Fruit fly (Drosophila melanogaster): ENCODE results near the gene sordd1.

Gene sordd1

DNA sequence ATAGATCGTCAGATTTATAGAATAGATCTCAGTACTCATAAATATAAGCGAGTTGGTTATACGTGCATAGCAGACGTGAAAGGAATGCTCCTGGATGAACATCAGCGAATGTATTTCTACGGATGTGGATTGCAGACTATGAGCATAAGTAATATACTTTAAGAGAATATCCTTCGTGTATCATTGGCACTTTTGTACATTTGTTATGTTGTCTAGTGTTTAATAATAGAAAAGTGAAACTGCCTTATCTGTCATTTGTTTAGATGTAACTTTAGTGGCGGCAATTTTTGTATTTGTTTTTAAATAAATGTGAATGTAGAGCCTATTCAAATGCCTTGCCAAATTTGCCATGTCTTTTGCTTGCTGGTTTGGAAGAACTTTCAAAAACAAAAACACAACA, 23.2 kb downstream of the sordd1 start, which contains the start of gene CG43672:
TSS of gene CG43672 (plus strand) at position 301 of the 400 bp plus-strand sequence.
- TF ChIP-seq noc (tag; optimal IDR thresholded peaks at IDR 0.05), result no peak

DNA sequence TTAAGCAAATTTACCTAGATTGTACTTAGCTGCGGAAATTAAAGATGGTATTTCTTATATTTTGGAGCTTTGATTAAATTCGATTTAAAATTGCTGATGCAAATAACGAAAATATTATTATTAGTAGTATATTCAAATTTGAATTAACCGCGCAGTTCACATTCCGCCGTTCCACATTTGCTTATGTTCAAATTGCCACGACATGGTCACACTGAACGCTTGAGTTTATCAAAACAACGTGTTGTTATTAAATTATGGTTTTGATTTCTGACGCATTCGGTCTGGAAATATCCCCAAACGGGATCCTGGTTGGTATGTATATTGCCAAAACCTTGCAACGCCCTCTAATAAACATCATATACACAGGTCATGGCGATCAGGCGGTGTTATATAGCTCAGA, 26.4 kb downstream of the sordd1 start, which contains the start of gene CG33172:
TSS of gene CG33172 (plus strand) at position 208 of the 400 bp plus-strand sequence.
- TF ChIP-seq noc (tag; optimal IDR thresholded peaks at IDR 0.05), result no peak

DNA sequence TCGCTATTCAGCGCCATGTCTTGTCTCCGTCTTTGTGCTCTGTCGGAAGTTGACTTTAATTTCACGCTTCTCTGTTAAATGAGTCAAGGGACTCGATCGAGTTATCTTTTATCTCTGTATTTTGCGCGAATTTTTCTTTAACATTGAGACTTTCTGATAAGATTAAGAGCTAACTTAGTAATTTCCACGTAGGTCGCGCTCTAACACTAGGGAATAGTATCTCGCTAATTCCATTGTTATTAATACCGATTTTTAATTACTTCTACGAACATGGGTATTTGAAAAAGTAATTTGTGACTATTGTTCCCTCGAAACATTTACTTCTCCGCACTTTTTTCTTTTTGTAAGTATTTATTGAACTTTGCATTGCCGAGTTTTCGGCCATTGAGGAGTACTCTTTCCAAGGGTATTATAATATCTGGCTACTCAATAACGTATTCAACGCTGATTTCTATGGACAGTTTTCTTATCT, 29.4 kb downstream of the sordd1 start, which contains the start of gene CG8952:
TSS of gene CG8952 (minus strand) at position 51 of the 472 bp plus-strand sequence.
- no peak for TF ChIP-seq noc (tag; optimal IDR thresholded peaks at IDR 0.05)

DNA sequence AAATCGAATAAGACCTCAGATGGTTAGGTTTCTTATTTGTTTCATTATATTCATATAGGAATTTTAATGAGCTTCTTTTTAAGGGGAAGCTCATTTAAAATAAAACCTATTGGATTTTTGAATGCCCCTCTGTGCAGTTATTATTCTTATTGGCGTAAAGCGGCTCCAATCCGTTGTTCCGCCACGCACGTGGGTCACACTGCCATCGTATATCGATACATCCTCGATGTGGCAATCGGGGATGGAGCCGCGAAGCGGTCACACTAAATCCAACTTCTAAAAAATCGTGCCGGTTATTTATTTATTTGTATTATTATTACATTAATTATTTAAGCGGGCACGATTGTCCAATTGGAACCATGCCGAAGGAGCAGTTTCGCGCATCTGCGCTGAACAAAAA, 33.1 kb downstream of the sordd1 start, which contains the start of gene Polr3A:
TSS of gene Polr3A (plus strand) at position 234 of the 400 bp plus-strand sequence.
- TF ChIP-seq noc (tag; optimal IDR thresholded peaks at IDR 0.05), result no peak

DNA sequence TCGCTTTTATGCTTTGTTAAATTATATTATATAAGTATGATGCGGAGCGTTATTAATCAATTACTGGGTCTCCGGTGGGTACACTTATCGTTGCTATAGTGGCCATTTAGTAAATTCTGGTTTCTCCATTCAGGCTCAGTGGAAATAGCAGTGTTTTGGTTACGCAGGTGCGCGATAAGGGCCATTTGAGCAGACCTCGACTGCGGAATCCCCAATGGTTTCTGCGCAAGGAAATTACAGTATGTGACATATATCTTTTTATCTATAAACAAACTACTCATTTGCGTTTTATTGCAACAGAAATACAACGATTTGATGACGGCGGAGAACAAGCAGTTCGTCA, 34.6 kb downstream of the sordd1 start:
- TF ChIP-seq noc (tag; optimal IDR thresholded peaks at IDR 0.05), result no peak

DNA sequence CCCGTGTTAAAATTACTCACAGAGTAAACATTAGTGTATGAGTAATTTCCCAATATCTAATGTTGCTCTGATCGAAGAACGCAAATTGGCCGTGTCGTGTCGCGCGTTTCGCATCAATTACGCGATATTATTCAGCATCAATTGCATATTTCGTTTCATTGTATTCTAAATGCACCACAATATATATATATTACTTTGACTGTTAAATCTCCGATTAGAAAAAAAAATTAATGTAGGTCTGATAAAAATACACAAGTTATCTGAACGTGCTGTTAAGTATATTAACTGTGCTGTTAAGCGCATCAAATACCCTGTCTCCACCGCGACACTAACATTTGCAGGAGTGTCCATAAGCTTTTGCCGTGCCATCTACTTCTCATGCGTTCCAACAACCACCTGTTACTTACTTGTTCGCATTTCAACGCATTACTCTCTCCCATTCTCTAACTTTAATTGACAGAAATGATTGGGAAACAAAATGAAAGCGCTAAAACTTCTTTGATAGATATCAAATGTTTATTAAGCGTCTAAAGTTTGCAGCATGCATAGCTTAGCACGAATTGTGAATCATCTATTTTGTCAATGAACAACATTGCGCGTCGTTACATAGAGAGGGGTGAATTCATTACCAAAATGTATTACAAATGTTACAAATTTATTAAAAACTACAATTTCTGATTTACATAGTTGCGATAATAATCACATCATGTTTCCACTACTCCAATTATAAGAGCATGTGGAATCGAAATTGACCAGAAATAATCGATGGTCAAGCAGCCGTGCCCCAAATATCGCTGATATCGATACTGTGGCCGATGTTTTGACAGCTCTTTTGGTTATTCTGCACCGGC, 35.2 kb downstream of the sordd1 start, which contains the start of the genes Graf and mRpL3:
TSS of gene Graf (minus strand) at position 287 of the 851 bp plus-strand sequence.
TSS of gene mRpL3 (plus strand) at position 802 of the 851 bp plus-strand sequence.
- no peak for TF ChIP-seq noc (tag; optimal IDR thresholded peaks at IDR 0.05)

DNA sequence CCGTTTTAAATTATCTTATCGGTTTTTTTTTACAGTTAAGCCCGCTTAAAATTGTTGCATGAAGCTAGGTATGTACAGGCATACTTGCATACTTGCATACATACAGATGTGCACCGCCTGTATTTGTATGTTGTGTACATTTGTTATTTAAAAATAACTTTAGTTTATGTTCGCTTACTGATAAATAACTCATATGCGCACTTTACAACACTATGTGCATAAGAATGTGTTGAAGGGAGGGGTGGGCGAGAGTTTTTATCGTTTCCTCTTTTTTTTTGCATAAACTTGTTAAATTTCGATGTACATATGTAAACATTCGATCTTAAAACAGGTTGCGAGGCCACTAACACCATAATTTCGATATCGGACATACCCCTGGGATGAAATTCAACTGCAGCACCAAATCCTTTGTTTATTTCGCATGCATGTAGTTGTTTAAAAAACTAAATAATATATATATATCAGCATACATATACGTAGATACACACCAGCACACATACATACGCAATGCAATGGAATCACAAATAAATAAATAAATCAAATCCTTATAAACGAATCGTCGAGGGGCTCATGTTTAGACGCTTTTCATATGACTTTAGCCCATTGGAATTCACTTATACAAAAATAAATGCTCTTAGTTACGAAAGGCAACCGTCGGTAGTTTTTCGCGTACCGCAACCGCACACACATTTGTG, 35.9 kb downstream of the sordd1 start:
- no peak for TF ChIP-seq noc (tag; optimal IDR thresholded peaks at IDR 0.05)

DNA sequence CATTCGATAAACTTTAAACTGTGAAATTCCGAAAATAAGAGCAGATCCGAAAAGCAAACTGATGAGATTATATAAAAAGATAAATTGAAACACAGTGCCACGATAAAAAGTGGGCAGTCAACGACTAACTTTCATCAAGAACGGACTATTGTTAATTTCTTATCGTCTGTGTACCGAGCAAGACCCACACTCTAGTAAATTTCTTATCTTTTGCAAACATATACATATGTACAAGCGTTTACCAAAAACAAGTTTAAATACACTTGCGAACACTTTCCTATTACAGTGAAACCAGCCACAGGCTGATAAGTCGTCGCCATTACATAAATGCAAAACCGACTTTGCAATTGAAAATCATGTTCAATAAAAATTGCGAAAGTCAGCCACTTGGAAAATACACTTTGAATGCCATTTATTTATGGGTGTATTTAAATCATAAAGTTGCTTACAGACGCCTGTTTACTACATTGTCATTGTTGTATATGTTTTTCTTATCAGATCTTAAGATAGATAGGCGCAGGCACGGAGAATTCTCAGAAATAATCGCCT, 37.1 kb downstream of the sordd1 start:
- peak; percentile 56 for TF ChIP-seq noc (tag; optimal IDR thresholded peaks at IDR 0.05)

dm6 chrX:15756018-15756417, 39.8 kb downstream of the sordd1 start, which contains the start of gene CG8260:
CG8260 (plus strand) TSS chrX:15756318.
- no peak for TF ChIP-seq noc (tag; optimal IDR thresholded peaks at IDR 0.05)

DNA sequence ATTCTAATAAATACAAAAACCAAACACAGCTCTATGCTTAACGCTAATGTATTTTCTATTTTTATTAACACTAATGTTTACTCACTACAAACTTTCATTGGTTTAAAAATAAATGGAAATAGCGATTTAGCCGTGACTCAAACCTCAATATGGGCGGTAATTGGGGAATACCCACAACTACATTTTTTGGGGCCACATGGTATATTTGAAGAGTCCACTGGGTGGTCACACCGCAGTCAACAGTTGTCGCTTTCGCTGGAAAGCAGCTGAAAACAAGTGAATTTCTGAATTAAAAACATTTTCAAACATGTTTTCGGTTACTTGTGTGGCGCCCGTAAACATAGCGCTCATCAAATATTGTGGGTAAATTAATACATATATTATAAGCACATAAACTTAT, 46.9 kb downstream of the sordd1 start, which contains the start of gene Mvd:
TSS of gene Mvd (plus strand) at position 222 of the 400 bp plus-strand sequence.
- no peak for TF ChIP-seq noc (tag; optimal IDR thresholded peaks at IDR 0.05)

DNA sequence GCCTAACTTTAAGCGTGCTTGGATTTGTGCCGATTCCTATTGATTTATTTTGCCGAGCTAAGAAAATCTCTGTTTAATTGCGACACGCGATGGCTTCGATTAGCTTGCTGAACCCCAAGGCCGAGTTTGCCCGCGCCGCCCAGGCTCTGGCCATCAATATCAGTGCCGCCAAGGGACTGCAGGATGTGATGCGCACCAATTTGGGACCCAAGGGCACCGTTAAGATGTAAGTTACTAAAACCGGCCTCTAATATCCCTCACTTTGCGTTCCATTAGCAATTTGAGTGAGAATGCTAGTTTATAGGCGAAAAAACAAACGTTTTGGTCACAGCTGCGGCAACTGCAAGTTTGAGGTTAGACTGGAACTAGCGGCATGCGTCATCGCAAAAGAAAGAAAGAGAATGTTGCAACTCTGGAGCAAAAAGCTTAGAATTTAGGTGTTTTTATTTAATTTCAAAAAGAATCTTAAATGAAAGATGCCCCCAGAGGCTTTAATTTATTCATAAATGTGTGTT, 49.1 kb downstream of the sordd1 start:
- TF ChIP-seq noc (tag; optimal IDR thresholded peaks at IDR 0.05), result no peak

DNA sequence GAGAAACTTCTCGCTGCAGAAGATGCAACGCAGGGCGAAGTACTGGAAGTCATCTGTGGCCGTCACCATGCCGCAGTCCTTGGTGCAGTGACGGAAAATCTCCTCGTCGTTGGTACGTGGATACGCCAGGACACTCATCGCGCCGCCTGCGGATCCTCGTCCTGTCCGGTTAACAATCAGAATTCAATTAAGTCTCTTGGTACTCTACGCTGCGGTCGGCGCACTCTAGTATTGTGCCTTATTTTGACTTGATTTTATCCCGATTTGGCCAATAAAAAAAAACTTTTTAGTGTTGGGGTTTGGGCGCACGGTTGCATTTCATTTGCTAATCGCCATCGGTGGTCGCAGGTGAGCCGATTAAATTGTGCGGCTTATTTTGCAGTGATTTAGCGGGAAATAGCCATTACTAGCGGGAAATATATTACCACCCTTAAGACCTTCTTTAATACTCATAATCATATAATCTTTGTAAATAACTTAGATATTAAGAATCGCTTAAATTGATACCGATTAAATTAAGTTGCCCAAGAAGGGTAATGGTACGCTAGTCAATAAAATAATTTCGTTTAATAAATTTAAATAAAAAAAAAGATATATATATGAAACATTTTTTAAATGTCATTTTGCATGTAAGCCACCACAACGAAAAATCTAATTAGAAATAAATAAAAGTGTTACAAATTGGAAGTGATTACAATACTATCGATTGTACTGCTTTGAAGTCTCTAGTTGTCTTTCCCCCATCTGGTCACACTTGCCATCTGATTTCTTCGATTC, 49.7 kb downstream of the sordd1 start, which contains the start of the genes CG8944 and CCT6:
TSS of gene CG8944 (minus strand) at position 327 of the 777 bp plus-strand sequence.
TSS of gene CCT6 (plus strand) at position 744 of the 777 bp plus-strand sequence.
- TF ChIP-seq noc (tag; optimal IDR thresholded peaks at IDR 0.05), result no peak

Measured in whole organism, larva.